Fruit fly (Drosophila melanogaster) whole organism, wandering third instar larva: Measurements from ENCODE around the gene CG31769.

Experiments used
- Hnf4 ChIP-seq: fragments of 200-800 bp; sonication (Bioruptor generic); optimal IDR thresholded peaks from 2 replicates; lab custom pipeline; 2016; ENCODE audit warnings: missing biosample characterization, mild to moderate bottlenecking, missing genetic modification characterization
- Jra ChIP-seq: sonication (Bioruptor generic); optimal IDR thresholded peaks from 2 replicates; lab custom pipeline; 2016; ENCODE audit warnings: missing biosample characterization, missing genetic modification characterization
- Mio ChIP-seq: sonication (Bioruptor generic); optimal IDR thresholded peaks from 2 replicates; lab custom pipeline; 2016; ENCODE audit warnings: missing biosample characterization, missing genetic modification characterization
- dsf ChIP-seq: sonication (Bioruptor generic); optimal IDR thresholded peaks from 2 replicates; lab custom pipeline; 2016; ENCODE audit warnings: missing biosample characterization, missing genetic modification characterization, borderline replicate concordance
- h ChIP-seq: fragments of 200-800 bp; sonication (Bioruptor generic); optimal IDR thresholded peaks from 3 replicates; lab custom pipeline; 2016; ENCODE audit warnings: missing biosample characterization, mild to moderate bottlenecking, missing genetic modification characterization
- pan ChIP-seq: fragments of >200 bp; optimal IDR thresholded peaks from 2 replicates; lab custom pipeline; 2017
- psq ChIP-seq: fragments of 200-800 bp; sonication (Bioruptor generic); optimal IDR thresholded peaks from 3 replicates; lab custom pipeline; 2017; ENCODE audit warnings: missing biosample characterization, mild to moderate bottlenecking, missing genetic modification characterization, moderate library complexity
- rgr ChIP-seq: fragments of 200-800 bp; sonication (Bioruptor generic); optimal IDR thresholded peaks from 3 replicates; lab custom pipeline; 2016; ENCODE audit warnings: missing biosample characterization, mild to moderate bottlenecking, missing genetic modification characterization
- usp ChIP-seq: fragments of >200 bp; optimal IDR thresholded peaks from 2 replicates; lab custom pipeline; 2017; ENCODE audit warnings: missing biosample characterization, missing genetic modification characterization

- no peak for TF ChIP-seq psq (GFP tag; lab: Kevin White, UChicago)
- no peak for TF ChIP-seq Hnf4 (GFP tag; lab: Kevin White, UChicago)
- TF ChIP-seq pan, result no peak
- TF ChIP-seq Jra (GFP tag; lab: Kevin White, UChicago), result no peak
- no peak for TF ChIP-seq h (GFP tag; lab: Kevin White, UChicago)
- no peak for TF ChIP-seq usp
- TF ChIP-seq rgr (GFP tag; lab: Kevin White, UChicago), result no peak
- TF ChIP-seq Mio, result no peak
- no peak for TF ChIP-seq dsf (GFP tag; lab: Kevin White, UChicago)
Measured at dm6 chr2L:14110639-14111038, at the start of gene CG31769.
